Fruit fly (Drosophila melanogaster) whole organism, embryonic: ENCODE measurements around the gene Acp32CD.

ENCODE experiments used
- CG12219 ChIP-seq: fragments of 200-800 bp; sonication (Bioruptor generic); optimal IDR thresholded peaks from 3 replicates; lab custom pipeline; 2018; ENCODE audit warnings: missing biosample characterization, mild to moderate bottlenecking, missing genetic modification characterization
- CG16779 ChIP-seq: fragments of 200-800 bp; sonication (Bioruptor generic); IDR thresholded peaks from 2 replicates; pipeline ENCODE4 v1.3.6; 2022; ENCODE audit warnings: missing biosample characterization, missing genetic modification characterization
- ERR ChIP-seq: fragments of 200-800 bp; sonication (Bioruptor generic); optimal IDR thresholded peaks from 2 replicates; lab custom pipeline; 2016; ENCODE audit warnings: missing biosample characterization, missing genetic modification characterization
- Lpt ChIP-seq: fragments of >200 bp; optimal IDR thresholded peaks from 2 replicates; lab custom pipeline; 2018; ENCODE audit warnings: missing biosample characterization, missing genetic modification characterization
- Opbp ChIP-seq: fragments of 200-800 bp; sonication (Bioruptor generic); IDR thresholded peaks from 3 replicates; pipeline ENCODE4 v1.3.6; 2022; ENCODE audit warnings: missing biosample characterization, missing genetic modification characterization; ENCODE audit not compliant: partially characterized antibody
- al ChIP-seq: fragments of 200-800 bp; sonication (Bioruptor generic); IDR thresholded peaks from 2 replicates; pipeline ENCODE4 v1.3.6; 2022; ENCODE audit warnings: missing biosample characterization, missing genetic modification characterization
- grn ChIP-seq: fragments of 200-800 bp; sonication (Bioruptor generic); optimal IDR thresholded peaks from 3 replicates; lab custom pipeline; 2017; ENCODE audit warnings: missing biosample characterization, missing genetic modification characterization
- pum ChIP-seq: fragments of 200-800 bp; sonication (Bioruptor generic); optimal IDR thresholded peaks from 2 replicates; lab custom pipeline; 2016; ENCODE audit warnings: missing biosample characterization, missing genetic modification characterization
- wdn ChIP-seq: fragments of 200-800 bp; sonication (Bioruptor generic); IDR thresholded peaks from 2 replicates; pipeline ENCODE4 v1.3.6; 2022; ENCODE audit warnings: missing biosample characterization, missing genetic modification characterization

- TF ChIP-seq wdn (GFP tag; lab: Robert Waterston, UW) (no peak), CG16779 (no peak), CG12219 (no peak), ERR (GFP tag; lab: Kevin White, UChicago) (no peak), Lpt (no peak), grn (GFP tag; lab: Kevin White, UChicago) (peak; percentile 65), Opbp (no peak), pum (GFP tag; lab: Kevin White, UChicago) (peak; percentile 28), al (GFP tag; lab: Robert Waterston, UW) (0 out of 2 replicates have a peak, but pooled peaks have one; percentile 7)
Measured at dm6 chr2L:11037583-11038517, 22.4 kb downstream of the Acp32CD start.
